Worm (Caenorhabditis elegans): Measurements from ENCODE around the gene srz-15.

The srz-15 gene

ce11 chrIV:12921027-12921426 is 5.4 kb downstream of the srz-15 start, which contains the start of gene C32H11.4:
Gene C32H11.4, plus strand, starts transcription at chrIV:12921264.
- no peak for TF ChIP-seq ceh-82 (tag; optimal IDR thresholded peaks at IDR 0.05)
- peak; percentile 79 for TF ChIP-seq fos-1 (tag; optimal IDR thresholded peaks at IDR 0.05)
- peak; percentile 68 for TF ChIP-seq sma-3 (GFP tag; optimal IDR thresholded peaks at IDR 0.05)
- TF ChIP-seq egl-27 (tag; optimal IDR thresholded peaks at IDR 0.05), result no peak
- TF ChIP-seq skn-1 (tag; optimal IDR thresholded peaks at IDR 0.05), result peak; percentile 57
- no peak for TF ChIP-seq nhr-21 (tag; optimal IDR thresholded peaks at IDR 0.05)
- TF ChIP-seq nhr-12 (tag; optimal IDR thresholded peaks at IDR 0.05), result no peak
- TF ChIP-seq sma-9 (GFP tag; optimal IDR thresholded peaks at IDR 0.05), result peak; percentile 96
- TF ChIP-seq sma-9 (tag; optimal IDR thresholded peaks at IDR 0.05), result no peak

ce11 chrIV:12924332-12924731 is 8.8 kb downstream of the srz-15 start, which contains the start of gene srlf-4:
Gene srlf-4, minus strand, starts transcription at chrIV:12924432.
- TF ChIP-seq lsy-2 (tag; optimal IDR thresholded peaks at IDR 0.05), result no peak
- no peak for TF ChIP-seq nhr-237 (tag; optimal IDR thresholded peaks at IDR 0.05)
- no peak for TF ChIP-seq mbf-1 (tag; optimal IDR thresholded peaks at IDR 0.05)
- TF ChIP-seq mdl-1 (tag; optimal IDR thresholded peaks at IDR 0.05), result no peak
- no peak for TF ChIP-seq gmeb-1 (tag; optimal IDR thresholded peaks at IDR 0.05)
- TF ChIP-seq nhr-23 (tag; optimal IDR thresholded peaks at IDR 0.05), result no peak
- no peak for TF ChIP-seq ceh-82 (tag; optimal IDR thresholded peaks at IDR 0.05)
- no peak for TF ChIP-seq nhr-21 (tag; optimal IDR thresholded peaks at IDR 0.05)
- TF ChIP-seq mab-5 (tag; optimal IDR thresholded peaks at IDR 0.05), result no peak
- TF ChIP-seq sem-4 (tag; optimal IDR thresholded peaks at IDR 0.05), result no peak
- no peak for TF ChIP-seq lin-11 (tag; optimal IDR thresholded peaks at IDR 0.05)
- no peak for TF ChIP-seq crh-2 (tag; optimal IDR thresholded peaks at IDR 0.05)
- no peak for TF ChIP-seq R02D3.7 (tag; optimal IDR thresholded peaks at IDR 0.05)
- TF ChIP-seq nhr-12 (tag; optimal IDR thresholded peaks at IDR 0.05), result no peak
- no peak for TF ChIP-seq aly-2 (tag; optimal IDR thresholded peaks at IDR 0.05)
- no peak for TF ChIP-seq nhr-6 (tag; optimal IDR thresholded peaks at IDR 0.05)
- no peak for TF ChIP-seq alr-1 (tag; optimal IDR thresholded peaks at IDR 0.05)

ce11 chrIV:12926639-12927038 is 11.1 kb downstream of the srz-15 start, which contains the start of gene srlf-5:
Gene srlf-5, minus strand, starts transcription at chrIV:12926739.
- no peak for TF ChIP-seq peb-1 (tag; optimal IDR thresholded peaks at IDR 0.05)
- no peak for TF ChIP-seq egl-27 (tag; optimal IDR thresholded peaks at IDR 0.05)
- no peak for TF ChIP-seq lin-11 (tag; optimal IDR thresholded peaks at IDR 0.05)
- no peak for TF ChIP-seq snpc-4 (tag; optimal IDR thresholded peaks at IDR 0.05)
- no peak for TF ChIP-seq ceh-82 (tag; optimal IDR thresholded peaks at IDR 0.05)
- no peak for TF ChIP-seq nhr-21 (tag; optimal IDR thresholded peaks at IDR 0.05)
- TF ChIP-seq F13H6.1 (tag; optimal IDR thresholded peaks at IDR 0.05), result no peak
- TF ChIP-seq nhr-11 (tag; optimal IDR thresholded peaks at IDR 0.05), result no peak
- TF ChIP-seq unc-62 (GFP tag; optimal IDR thresholded peaks at IDR 0.05), result no peak
- TF ChIP-seq fos-1 (tag; optimal IDR thresholded peaks at IDR 0.05), result no peak
- no peak for TF ChIP-seq nhr-12 (tag; optimal IDR thresholded peaks at IDR 0.05)
- TF ChIP-seq R02D3.7 (tag; optimal IDR thresholded peaks at IDR 0.05), result no peak
- TF ChIP-seq mab-5 (tag; optimal IDR thresholded peaks at IDR 0.05), result no peak
- TF ChIP-seq aly-2 (tag; optimal IDR thresholded peaks at IDR 0.05), result no peak
- TF ChIP-seq Y55F3AM.14 (GFP tag; optimal IDR thresholded peaks at IDR 0.05), result no peak
- TF ChIP-seq unc-39 (tag; optimal IDR thresholded peaks at IDR 0.05), result no peak
- no peak for TF ChIP-seq lsy-2 (tag; optimal IDR thresholded peaks at IDR 0.05)

ce11 chrIV:12936221-12936776 is 20.7 kb downstream of the srz-15 start, which contains the start of the genes cld-1 and dod-21:
Gene cld-1, minus strand, starts transcription at chrIV:12936271.
Gene dod-21, plus strand, starts transcription at chrIV:12936738.
- TF ChIP-seq nhr-11 (tag; optimal IDR thresholded peaks at IDR 0.05), result no peak
- peak; percentile 41 for TF ChIP-seq crh-2 (tag; optimal IDR thresholded peaks at IDR 0.05)
- TF ChIP-seq ztf-4 (tag; optimal IDR thresholded peaks at IDR 0.05), result no peak
- peak; percentile 24 for TF ChIP-seq gmeb-1 (tag; optimal IDR thresholded peaks at IDR 0.05)
- TF ChIP-seq sma-3 (GFP tag; optimal IDR thresholded peaks at IDR 0.05), result peak; percentile 52
- TF ChIP-seq sma-9 (GFP tag; optimal IDR thresholded peaks at IDR 0.05), result peak; percentile 67
- TF ChIP-seq sma-9 (tag; optimal IDR thresholded peaks at IDR 0.05), result no peak
- peak; percentile 90 for TF ChIP-seq fos-1 (tag; optimal IDR thresholded peaks at IDR 0.05)

ce11 chrIV:12941254-12941653 is 25.7 kb downstream of the srz-15 start, which contains the start of gene dod-24:
Gene dod-24, minus strand, starts transcription at chrIV:12941354.
- TF ChIP-seq egl-27 (tag; optimal IDR thresholded peaks at IDR 0.05), result no peak
- no peak for TF ChIP-seq lin-11 (tag; optimal IDR thresholded peaks at IDR 0.05)
- TF ChIP-seq ztf-1 (GFP tag; conservative IDR thresholded peaks at IDR 0.05), result no peak
- TF ChIP-seq nhr-10 (tag; optimal IDR thresholded peaks at IDR 0.05), result no peak
- no peak for TF ChIP-seq mdl-1 (tag; optimal IDR thresholded peaks at IDR 0.05)
- TF ChIP-seq alr-1 (tag; optimal IDR thresholded peaks at IDR 0.05), result no peak
- no peak for TF ChIP-seq ceh-16 (tag; optimal IDR thresholded peaks at IDR 0.05)
- TF ChIP-seq zag-1 (tag; optimal IDR thresholded peaks at IDR 0.05), result no peak
- no peak for TF ChIP-seq elt-1 (tag; optimal IDR thresholded peaks at IDR 0.05)
- no peak for TF ChIP-seq aly-2 (tag; optimal IDR thresholded peaks at IDR 0.05)
